Worm (Caenorhabditis elegans) whole organism, L3 larva: ENCODE measurements around the gene F19C6.5.

Source experiments
- ceh-28 ChIP-seq: fragments of 150-350 bp; optimal IDR thresholded peaks from 2 replicates; lab custom pipeline; 2014; ENCODE audit warnings: missing biosample characterization, missing genetic modification reagents, missing genetic modification characterization
- daf-12 ChIP-seq: fragments of 150-350 bp; optimal IDR thresholded peaks from 2 replicates; lab custom pipeline; 2014; ENCODE audit warnings: missing biosample characterization, missing genetic modification reagents, missing genetic modification characterization

ce11 chrX:10000635-10001034, 15.9 kb upstream of the F19C6.5 start, which contains the start of gene F19C6.2:
- TF ChIP-seq daf-12 (tag; lab: Kevin White, UChicago) = no peak
- TF ChIP-seq ceh-28 = no peak
